Fruit fly (Drosophila melanogaster) whole organism, wandering third instar larva: ENCODE results near the gene Pfas.

Experiments used
- CrebA ChIP-seq: fragments of 200-800 bp; sonication (Bioruptor generic); optimal IDR thresholded peaks from 2 replicates; lab custom pipeline; 2016; ENCODE audit warnings: missing biosample characterization, mild to moderate bottlenecking, missing genetic modification characterization, borderline replicate concordance
- Dfd ChIP-seq: fragments of >200 bp; optimal IDR thresholded peaks from 2 replicates; lab custom pipeline; 2017; ENCODE audit warnings: missing biosample characterization, missing genetic modification characterization
- Mio ChIP-seq: sonication (Bioruptor generic); optimal IDR thresholded peaks from 2 replicates; lab custom pipeline; 2016; ENCODE audit warnings: missing biosample characterization, missing genetic modification characterization
- Myc ChIP-seq: fragments of >200 bp; optimal IDR thresholded peaks from 2 replicates; lab custom pipeline; 2017
- Rel ChIP-seq, 2 experiments: fragments of 200-800 bp; sonication (Bioruptor generic) in 1 of 2; optimal IDR thresholded peaks; 2 replicates in 1 of 2; 3 replicates in 1 of 2; lab custom pipeline; 2016 to 2019; ENCODE audit warnings: mild to moderate bottlenecking in 2 of 2, missing biosample characterization in 2 of 2, missing genetic modification characterization in 2 of 2, moderate library complexity in 1 of 2
- br ChIP-seq: fragments of 200-800 bp; sonication (Bioruptor generic); optimal IDR thresholded peaks from 2 replicates; lab custom pipeline; 2016; ENCODE audit warnings: missing biosample characterization, missing genetic modification characterization
- pan ChIP-seq: fragments of >200 bp; optimal IDR thresholded peaks from 2 replicates; lab custom pipeline; 2017
- psq ChIP-seq: fragments of 200-800 bp; sonication (Bioruptor generic); optimal IDR thresholded peaks from 3 replicates; lab custom pipeline; 2017; ENCODE audit warnings: missing biosample characterization, mild to moderate bottlenecking, missing genetic modification characterization, moderate library complexity
- usp ChIP-seq: fragments of >200 bp; optimal IDR thresholded peaks from 2 replicates; lab custom pipeline; 2017; ENCODE audit warnings: missing biosample characterization, missing genetic modification characterization
- woc ChIP-seq: sonication (Bioruptor generic); optimal IDR thresholded peaks from 2 replicates; lab custom pipeline; 2016; ENCODE audit warnings: missing biosample characterization, mild to moderate bottlenecking, missing genetic modification characterization

dm6 chr2L:5999247-5999646 lies 46.6 kb downstream of the Pfas start, which contains the start of gene Kdm5:
- TF ChIP-seq woc: no peak
- TF ChIP-seq usp (GFP tag; lab: Kevin White, UChicago): no peak
- peak; percentile 56 for TF ChIP-seq br (GFP tag; lab: Kevin White, UChicago)
- TF ChIP-seq Dfd (GFP tag; lab: Kevin White, UChicago): no peak
- TF ChIP-seq psq (GFP tag; lab: Kevin White, UChicago): peak; percentile 32
- TF ChIP-seq Myc (lab: Kevin White, UChicago): no peak
- no peak for TF ChIP-seq pan (lab: Kevin White, UChicago)
- TF ChIP-seq Rel (GFP tag; optimal IDR thresholded peaks at IDR 0.05; lab: Kevin White, UChicago): no peak
- TF ChIP-seq Rel (tag; optimal IDR thresholded peaks at IDR 0.05; lab: Kevin White, UChicago): peak; percentile 87
- no peak for TF ChIP-seq CrebA (GFP tag; lab: Kevin White, UChicago)
- no peak for TF ChIP-seq Mio (GFP tag; lab: Kevin White, UChicago)
